Worm (Caenorhabditis elegans) whole organism, early embryonic: Measurements from ENCODE around the gene nhr-51.

Experiments
- B0310.2 ChIP-seq: sonication (generic microtip); optimal IDR thresholded peaks from 2 replicates; lab custom pipeline; 2016; ENCODE audit warnings: mild to moderate bottlenecking, missing genetic modification characterization, missing compliant biosample characterization
- ama-1 ChIP-seq: fragments of 150-350 bp; optimal IDR thresholded peaks from 2 replicates; lab custom pipeline; 2014
- flt-1 ChIP-seq: fragments of 200-800 bp; sonication (Bioruptor generic); IDR thresholded peaks from 2 replicates; pipeline ENCODE4 v1.3.6; 2022; ENCODE audit warnings: missing genetic modification characterization, missing compliant biosample characterization
- tbx-11 ChIP-seq: fragments of 200-800 bp; sonication (Bioruptor generic); IDR thresholded peaks from 2 replicates; pipeline ENCODE4 v1.3.6; 2022; ENCODE audit warnings: missing genetic modification characterization, missing compliant biosample characterization

ce11 chrV:15693682-15694081, 19.9 kb downstream of the nhr-51 start, which contains the start of gene nhr-198:
- TF ChIP-seq tbx-11 (GFP tag; lab: Robert Waterston, UW) (no peak), flt-1 (GFP tag; lab: Robert Waterston, UW) (no peak), ama-1 (lab: Kevin White, UChicago) (no peak), B0310.2 (no peak)
